Worm (Caenorhabditis elegans) whole organism, midembryonic: ENCODE results near the gene srh-105.
"Not testable (repeated sequence)": the region's sequence is repeated elsewhere in the genome, so short reads cannot be mapped to it uniquely, and the experiment has no call there.

Source experiments
- T22C8.4 ChIP-seq: fragments of 200-800 bp; sonication (Bioruptor generic); IDR thresholded peaks from 2 replicates; pipeline ENCODE4 v1.3.6; 2022; ENCODE audit warnings: missing genetic modification characterization, missing compliant biosample characterization
- cog-1 ChIP-seq: sonication (generic microtip); optimal IDR thresholded peaks from 2 replicates; lab custom pipeline; 2016; ENCODE audit warnings: missing genetic modification characterization, missing compliant biosample characterization
- flt-1 ChIP-seq: fragments of 200-800 bp; sonication (Bioruptor generic); IDR thresholded peaks from 2 replicates; pipeline ENCODE4 v1.3.6; 2022; ENCODE audit warnings: missing genetic modification characterization, missing compliant biosample characterization
- klf-2 ChIP-seq: fragments of 200-800 bp; sonication (Bioruptor generic); conservative IDR thresholded peaks from 2 replicates; pipeline ENCODE4 v1.3.6; 2022; ENCODE audit warnings: missing genetic modification reagents, missing genetic modification characterization, missing compliant biosample characterization
- med-1 ChIP-seq: sonication (generic microtip); optimal IDR thresholded peaks from 2 replicates; lab custom pipeline; 2017; ENCODE audit warnings: missing genetic modification characterization, mild to moderate bottlenecking, missing compliant biosample characterization, antibody characterized with exemption, missing genetic modification reagents; ENCODE audit not compliant: insufficient read depth
- ref-1 ChIP-seq: fragments of 200-800 bp; sonication (Bioruptor generic); conservative IDR thresholded peaks from 2 replicates; pipeline ENCODE4 v1.3.6; 2022; ENCODE audit warnings: missing genetic modification reagents, missing genetic modification characterization, missing compliant biosample characterization
- tab-1 ChIP-seq: fragments of 200-800 bp; sonication (Bioruptor generic); IDR thresholded peaks from 2 replicates; pipeline ENCODE4 v1.3.6; 2022; ENCODE audit warnings: missing genetic modification characterization, missing compliant biosample characterization
- ztf-23 ChIP-seq: fragments of 200-800 bp; sonication (Bioruptor generic); IDR thresholded peaks from 2 replicates; pipeline ENCODE4 v1.3.6; 2022; ENCODE audit warnings: missing genetic modification reagents, missing genetic modification characterization, missing compliant biosample characterization
- ztf-29 ChIP-seq: fragments of 200-800 bp; sonication (Bioruptor generic); IDR thresholded peaks from 2 replicates; pipeline ENCODE4 v1.3.6; 2022; ENCODE audit warnings: missing genetic modification reagents, missing genetic modification characterization, missing compliant biosample characterization

srh-105 gene

ce11 chrII:509230-509629, at the start of gene srh-105:
TSS of gene srh-105 (minus strand) at chrII:509330.
- no peak for TF ChIP-seq ztf-23 (GFP tag; lab: Robert Waterston, UW)
- TF ChIP-seq ref-1, result no peak
- TF ChIP-seq ztf-29, result no peak
- no peak for TF ChIP-seq cog-1
- no peak for TF ChIP-seq flt-1 (GFP tag; lab: Robert Waterston, UW)
- no peak for TF ChIP-seq klf-2 (GFP tag; lab: Robert Waterston, UW)
- no peak for TF ChIP-seq med-1 (GFP tag; lab: Kevin White, UChicago)
- TF ChIP-seq tab-1 (GFP tag; lab: Robert Waterston, UW), result no peak
- no peak for TF ChIP-seq T22C8.4 (GFP tag; lab: Robert Waterston, UW)

- no peak for TF ChIP-seq flt-1 (GFP tag; lab: Robert Waterston, UW)
- no peak for TF ChIP-seq ztf-23 (GFP tag; lab: Robert Waterston, UW)
- TF ChIP-seq ztf-29, result no peak
- TF ChIP-seq med-1 (GFP tag; lab: Kevin White, UChicago), result no peak
- TF ChIP-seq T22C8.4 (GFP tag; lab: Robert Waterston, UW), result no peak
- TF ChIP-seq ref-1, result no peak
- TF ChIP-seq cog-1, result no peak
- TF ChIP-seq tab-1 (GFP tag; lab: Robert Waterston, UW), result no peak
- TF ChIP-seq klf-2 (GFP tag; lab: Robert Waterston, UW), result no peak
Measured at ce11 chrII:556185-556584, 47.1 kb upstream of the srh-105 start, which contains the start of the genes C09E8.1 and C09E8.6. TSS of gene C09E8.1 (plus strand) at chrII:556485. TSS of gene C09E8.6 (plus strand) at chrII:556497.

- TF ChIP-seq flt-1 (GFP tag; lab: Robert Waterston, UW) (no peak), ref-1 (no peak), med-1 (GFP tag; lab: Kevin White, UChicago) (no peak), klf-2 (GFP tag; lab: Robert Waterston, UW) (no peak), cog-1 (no peak), T22C8.4 (GFP tag; lab: Robert Waterston, UW) (peak; percentile 52)
Measured at ce11 chrII:555371-555770, 46.2 kb upstream of the srh-105 start.

ce11 chrII:551245-551904, 42.2 kb upstream of the srh-105 start, which contains the start of gene lips-7:
TSS of gene lips-7 (plus strand) at chrII:551854.
- TF ChIP-seq flt-1 (GFP tag; lab: Robert Waterston, UW) (no peak), ztf-29 (no peak), ref-1 (no peak), T22C8.4 (GFP tag; lab: Robert Waterston, UW) (no peak), ztf-23 (GFP tag; lab: Robert Waterston, UW) (no peak), med-1 (GFP tag; lab: Kevin White, UChicago) (no peak), klf-2 (GFP tag; lab: Robert Waterston, UW) (no peak), cog-1 (no peak), tab-1 (GFP tag; lab: Robert Waterston, UW) (no peak)

- TF ChIP-seq ztf-23 (GFP tag; lab: Robert Waterston, UW) (no peak), med-1 (GFP tag; lab: Kevin White, UChicago) (no peak), tab-1 (GFP tag; lab: Robert Waterston, UW) (no peak), flt-1 (GFP tag; lab: Robert Waterston, UW) (no peak), cog-1 (no peak), T22C8.4 (GFP tag; lab: Robert Waterston, UW) (no peak), ref-1 (no peak), klf-2 (GFP tag; lab: Robert Waterston, UW) (no peak), ztf-29 (no peak)
Measured at ce11 chrII:549501-549900, 40.4 kb upstream of the srh-105 start.

- no peak for TF ChIP-seq flt-1 (GFP tag; lab: Robert Waterston, UW)
- TF ChIP-seq med-1 (GFP tag; lab: Kevin White, UChicago), result no peak
- TF ChIP-seq ref-1, result no peak
- TF ChIP-seq tab-1 (GFP tag; lab: Robert Waterston, UW), result no peak
- TF ChIP-seq T22C8.4 (GFP tag; lab: Robert Waterston, UW), result no peak
- TF ChIP-seq klf-2 (GFP tag; lab: Robert Waterston, UW), result no peak
- no peak for TF ChIP-seq ztf-23 (GFP tag; lab: Robert Waterston, UW)
- TF ChIP-seq cog-1, result no peak
- TF ChIP-seq ztf-29, result no peak
Measured at ce11 chrII:546405-546804, 37.3 kb upstream of the srh-105 start, which contains the start of gene mlt-10. TSS of gene mlt-10 (plus strand) at chrII:546705.

ce11 chrII:542416-542815, 33.3 kb upstream of the srh-105 start:
- TF ChIP-seq flt-1 (GFP tag; lab: Robert Waterston, UW) (0 out of 2 replicates have a peak, but pooled peaks have one; percentile 14), med-1 (GFP tag; lab: Kevin White, UChicago) (no peak)

- TF ChIP-seq med-1 (GFP tag; lab: Kevin White, UChicago) (no peak), tab-1 (GFP tag; lab: Robert Waterston, UW) (no peak), ref-1 (no peak), ztf-23 (GFP tag; lab: Robert Waterston, UW) (no peak), T22C8.4 (GFP tag; lab: Robert Waterston, UW) (no peak)
Measured at ce11 chrII:536775-537174, 27.6 kb upstream of the srh-105 start, which contains the start of gene T27A1.2. TSS of gene T27A1.2 (minus strand) at chrII:536875.

ce11 chrII:535226-535625, 26.1 kb upstream of the srh-105 start, which contains the start of gene T27A1.3:
TSS of gene T27A1.3 (plus strand) at chrII:535526.
- TF ChIP-seq ref-1; ztf-29; T22C8.4 (GFP tag; lab: Robert Waterston, UW): not testable (repeated sequence)

ce11 chrII:526375-526774, 17.2 kb upstream of the srh-105 start, which contains the start of gene lgc-34:
TSS of gene lgc-34 (plus strand) at chrII:526574.
- TF ChIP-seq ztf-23 (GFP tag; lab: Robert Waterston, UW), result 0 out of 2 replicates have a peak, but pooled peaks have one; percentile 20
- TF ChIP-seq flt-1 (GFP tag; lab: Robert Waterston, UW), result no peak
